Worm (Caenorhabditis elegans): ENCODE data around the gene K11G9.5.

The K11G9.5 gene

DNA sequence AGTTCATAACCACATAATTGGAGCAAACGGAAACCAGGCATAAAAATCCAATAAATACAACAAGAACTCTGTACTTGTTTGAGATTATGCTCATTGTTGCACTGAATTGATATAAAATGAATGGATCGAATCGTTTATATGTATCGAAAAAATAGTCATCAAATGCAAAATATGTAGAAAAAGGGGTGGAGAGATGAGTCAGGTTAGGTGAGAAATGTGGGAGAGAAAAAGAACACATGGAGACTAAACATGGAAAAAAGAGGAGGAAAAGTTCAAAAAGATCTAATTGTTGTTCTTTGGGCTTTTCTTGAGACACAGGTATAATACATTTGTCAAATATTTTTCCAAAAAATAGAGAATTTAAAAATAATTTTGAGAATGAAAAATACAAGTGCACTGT is at the start of gene K11G9.5:
TSS of gene K11G9.5 (minus strand) at position 101 of the 400 bp plus-strand sequence.
- no peak for TF ChIP-seq efl-1 (optimal IDR thresholded peaks at IDR 0.05)
- TF ChIP-seq efl-1 (GFP tag; optimal IDR thresholded peaks at IDR 0.05 in 1 of 2): peak in 1 of 2 experiments; percentile 52
- no peak for TF ChIP-seq fkh-8 (tag; optimal IDR thresholded peaks at IDR 0.05)
- no peak for TF ChIP-seq hlh-17 (GFP tag; optimal IDR thresholded peaks at IDR 0.05; ENCODE audit: borderline replicate concordance)

DNA sequence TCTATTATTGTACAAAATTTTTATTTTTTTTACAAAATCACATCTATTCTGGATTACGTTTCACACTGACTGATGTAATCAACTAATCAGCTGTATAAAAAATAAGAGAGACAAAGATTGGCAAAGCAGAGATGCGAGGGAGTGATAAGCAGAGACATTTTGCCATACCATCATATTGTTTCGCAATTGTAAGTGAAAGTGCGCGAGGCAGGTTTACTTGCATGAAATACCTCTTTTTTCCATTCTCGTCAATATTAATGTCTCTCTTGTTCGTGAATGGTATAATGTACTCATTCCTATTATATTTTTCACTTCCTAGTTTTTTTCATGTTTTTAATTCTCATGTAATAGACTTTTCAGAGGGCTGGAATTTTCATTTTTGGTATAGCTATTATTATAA is 48.6 kb upstream of the K11G9.5 start:
- no peak for TF ChIP-seq ztf-4 (tag; optimal IDR thresholded peaks at IDR 0.05)
- no peak for TF ChIP-seq nhr-47 (tag; optimal IDR thresholded peaks at IDR 0.05)
- no peak for TF ChIP-seq nhr-11 (tag; optimal IDR thresholded peaks at IDR 0.05)
- TF ChIP-seq lin-35 (GFP tag; optimal IDR thresholded peaks at IDR 0.05): no peak
- TF ChIP-seq C34B4.2 (tag; optimal IDR thresholded peaks at IDR 0.05): no peak
- no peak for TF ChIP-seq ztf-11 (tag; optimal IDR thresholded peaks at IDR 0.05)
- no peak for TF ChIP-seq C16A3.4 (tag; optimal IDR thresholded peaks at IDR 0.05)
- no peak for TF ChIP-seq sup-37 (GFP tag; optimal IDR thresholded peaks at IDR 0.05)
- no peak for TF ChIP-seq dsc-1 (tag; optimal IDR thresholded peaks at IDR 0.05)
- TF ChIP-seq pag-3 (tag; optimal IDR thresholded peaks at IDR 0.05; ENCODE audit: borderline replicate concordance, insufficient read depth): peak; percentile 35
- no peak for TF ChIP-seq C04F5.9 (tag; optimal IDR thresholded peaks at IDR 0.05)
- no peak for TF ChIP-seq ces-1 (GFP tag; optimal IDR thresholded peaks at IDR 0.05)
- TF ChIP-seq nhr-19 (GFP tag; conservative IDR thresholded peaks at IDR 0.05): no peak
- TF ChIP-seq lsy-2 (tag; optimal IDR thresholded peaks at IDR 0.05): no peak
- no peak for TF ChIP-seq skn-1 (tag; optimal IDR thresholded peaks at IDR 0.05)
- TF ChIP-seq elt-3 (tag; optimal IDR thresholded peaks at IDR 0.05): peak in 1 of 6 experiments; percentile 81
- TF ChIP-seq mef-2 (tag; optimal IDR thresholded peaks at IDR 0.05): no peak
- no peak for TF ChIP-seq elt-2 (tag; optimal IDR thresholded peaks at IDR 0.05)
- TF ChIP-seq zip-4 (GFP tag; optimal IDR thresholded peaks at IDR 0.05): no peak
- no peak for TF ChIP-seq F16B12.6 (tag; optimal IDR thresholded peaks at IDR 0.05)
- TF ChIP-seq lin-14 (GFP tag; optimal IDR thresholded peaks at IDR 0.05): peak; percentile 42
- peak; percentile 92 for TF ChIP-seq blmp-1 (tag; optimal IDR thresholded peaks at IDR 0.05)
- TF ChIP-seq nhr-12 (tag; optimal IDR thresholded peaks at IDR 0.05): no peak
- peak; percentile 71 for TF ChIP-seq nhr-85 (tag)
- TF ChIP-seq snu-23 (GFP tag; optimal IDR thresholded peaks at IDR 0.05): no peak
- TF ChIP-seq unc-62 (GFP tag; optimal IDR thresholded peaks at IDR 0.05): no peak
- no peak for TF ChIP-seq aly-2 (tag; optimal IDR thresholded peaks at IDR 0.05)
- TF ChIP-seq efl-1 (optimal IDR thresholded peaks at IDR 0.05): no peak
- no peak for TF ChIP-seq efl-1 (GFP tag; optimal IDR thresholded peaks at IDR 0.05 in 1 of 2)
- TF ChIP-seq ceh-63 (GFP tag; optimal IDR thresholded peaks at IDR 0.05): no peak
- no peak for TF ChIP-seq lin-39 (tag; optimal IDR thresholded peaks at IDR 0.05)
- TF ChIP-seq fos-1 (tag; optimal IDR thresholded peaks at IDR 0.05): no peak
- TF ChIP-seq fkh-8 (tag; optimal IDR thresholded peaks at IDR 0.05): no peak
- TF ChIP-seq sox-4 (tag; optimal IDR thresholded peaks at IDR 0.05): no peak
- TF ChIP-seq hlh-4 (tag; optimal IDR thresholded peaks at IDR 0.05): no peak

DNA sequence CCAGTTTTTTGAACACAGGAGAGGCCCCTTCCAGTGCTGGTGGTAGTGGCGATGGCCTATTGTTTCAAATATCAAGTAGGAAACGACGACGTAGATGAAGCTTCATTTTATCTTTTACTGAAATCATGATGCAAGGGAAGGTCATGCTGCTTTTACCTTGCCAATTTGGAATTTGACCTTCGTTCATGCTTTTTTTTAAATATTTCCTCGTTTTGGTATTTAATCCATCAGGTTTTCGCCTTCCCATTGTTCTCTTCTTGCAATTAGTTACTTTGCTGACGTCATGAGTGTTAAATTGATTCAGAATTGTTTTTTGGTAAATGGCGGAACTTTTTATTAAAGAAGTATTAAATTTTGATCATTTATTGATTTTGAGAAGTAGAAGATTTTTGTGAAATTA is 47.8 kb upstream of the K11G9.5 start:
- TF ChIP-seq xbp-1 (tag; optimal IDR thresholded peaks at IDR 0.05) (no peak), nhr-85 (tag) (peak; percentile 63)

DNA sequence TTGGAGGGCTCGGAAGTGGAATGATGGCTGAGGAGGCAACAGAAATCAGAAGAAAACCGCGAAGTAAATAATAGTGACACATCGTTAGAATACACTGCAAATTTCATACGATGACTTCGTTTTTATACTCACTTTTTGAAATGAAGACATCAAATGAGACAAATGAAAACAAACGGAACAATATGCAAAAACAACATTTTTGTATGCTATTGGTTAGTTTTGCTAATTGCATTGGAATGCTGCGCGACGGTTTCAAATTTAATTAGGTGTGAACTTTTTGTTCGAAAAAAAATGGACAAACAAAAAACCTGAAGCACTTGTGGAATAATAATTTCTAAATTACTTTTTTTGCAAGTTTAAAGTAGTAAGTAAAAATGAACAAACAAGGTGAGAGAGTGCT is 44.7 kb upstream of the K11G9.5 start, which contains the start of gene grl-8:
TSS of gene grl-8 (minus strand) at position 101 of the 400 bp plus-strand sequence.
- TF ChIP-seq fkh-4 (tag; optimal IDR thresholded peaks at IDR 0.05; ENCODE audit: borderline replicate concordance): no peak
- TF ChIP-seq lin-39 (tag; optimal IDR thresholded peaks at IDR 0.05): no peak
- no peak for TF ChIP-seq nhr-12 (tag; optimal IDR thresholded peaks at IDR 0.05)
- TF ChIP-seq ztf-11 (tag; optimal IDR thresholded peaks at IDR 0.05): no peak
- TF ChIP-seq pag-3 (tag; optimal IDR thresholded peaks at IDR 0.05; ENCODE audit: borderline replicate concordance, insufficient read depth): no peak
- TF ChIP-seq jun-1 (tag; optimal IDR thresholded peaks at IDR 0.05): no peak
- no peak for TF ChIP-seq dsc-1 (tag; optimal IDR thresholded peaks at IDR 0.05)
- no peak for TF ChIP-seq snu-23 (GFP tag; optimal IDR thresholded peaks at IDR 0.05)
- no peak for TF ChIP-seq nhr-77 (tag; optimal IDR thresholded peaks at IDR 0.05)
- no peak for TF ChIP-seq hpl-2 (GFP tag; optimal IDR thresholded peaks at IDR 0.05)
- TF ChIP-seq alr-1 (tag; optimal IDR thresholded peaks at IDR 0.05; ENCODE audit: borderline replicate concordance): no peak
- no peak for TF ChIP-seq sup-37 (GFP tag; optimal IDR thresholded peaks at IDR 0.05)
- no peak for TF ChIP-seq nhr-20 (tag; optimal IDR thresholded peaks at IDR 0.05)
- TF ChIP-seq ceh-82 (tag; optimal IDR thresholded peaks at IDR 0.05): no peak
- TF ChIP-seq mef-2 (tag; optimal IDR thresholded peaks at IDR 0.05): no peak
- TF ChIP-seq ceh-88 (GFP tag; IDR thresholded peaks at IDR 0.05): no peak
- TF ChIP-seq lin-15B (tag; optimal IDR thresholded peaks at IDR 0.05): no peak
- TF ChIP-seq C34B4.2 (tag; optimal IDR thresholded peaks at IDR 0.05): no peak
- TF ChIP-seq nhr-28 (tag; optimal IDR thresholded peaks at IDR 0.05): no peak
